ENCODE assay signal across 4 worm cellular contexts in the genomic region with DNA sequence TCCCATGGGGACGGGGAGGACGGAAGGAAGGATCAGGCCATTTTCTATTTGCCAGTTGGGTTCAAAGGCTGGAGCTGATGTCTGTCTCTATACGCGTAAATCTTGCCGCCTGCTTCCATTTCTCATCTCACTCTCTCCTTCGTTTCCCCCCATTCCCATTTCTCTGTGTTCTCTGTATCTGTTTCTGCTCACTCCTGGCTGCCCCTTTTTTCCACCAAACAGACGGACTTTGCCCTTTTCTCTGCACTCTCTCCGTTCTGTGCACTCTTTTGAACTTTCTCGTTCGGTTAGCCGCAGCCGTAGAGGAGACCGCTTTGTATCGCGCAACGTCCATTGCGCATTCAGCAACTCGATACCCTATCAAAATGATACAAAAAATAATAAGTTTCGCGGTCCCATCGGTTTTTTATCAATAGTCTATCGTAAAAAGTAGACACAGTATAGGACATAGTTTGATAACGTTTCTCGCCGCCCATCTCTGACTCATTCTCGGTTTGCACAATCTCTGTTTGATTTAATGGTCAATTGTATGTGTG.
TF ChIP-seq lines count a peak whose summit lies in the region.

No protein-coding gene starts in this region.

TF ChIP-seq in whole organism, L2 larva, 48 proteins besides CTCF, POLR2A, EP300 and RAD21 (continues in another document):
- TF ChIP-seq R02D3.7 (tag; optimal IDR thresholded peaks at IDR 0.05; lab: Kevin White, UChicago) (no peak), nhr-129 (tag; optimal IDR thresholded peaks at IDR 0.05; lab: Kevin White, UChicago) (peak; percentile 82), lsy-2 (tag; optimal IDR thresholded peaks at IDR 0.05; lab: Kevin White, UChicago) (peak; percentile 11 to 47), sma-3 (GFP tag; optimal IDR thresholded peaks at IDR 0.05; lab: Kevin White, UChicago) (peak; percentile 50), ztf-4 (tag; optimal IDR thresholded peaks at IDR 0.05; lab: Kevin White, UChicago) (no peak), peb-1 (tag; optimal IDR thresholded peaks at IDR 0.05; lab: Kevin White, UChicago) (no peak), blmp-1 (tag; optimal IDR thresholded peaks at IDR 0.05; lab: Kevin White, UChicago; ENCODE audit: insufficient read depth) (peak; percentile 49), crh-2 (tag; optimal IDR thresholded peaks at IDR 0.05; lab: Kevin White, UChicago) (peak; percentile 22), unc-55 (GFP tag; optimal IDR thresholded peaks at IDR 0.05; lab: Kevin White, UChicago) (peak; percentile 49), nhr-11 (tag; optimal IDR thresholded peaks at IDR 0.05; lab: Kevin White, UChicago) (peak; percentile 14), nhr-77 (tag; optimal IDR thresholded peaks at IDR 0.05; lab: Kevin White, UChicago) (no peak), snpc-4 (tag; optimal IDR thresholded peaks at IDR 0.05; lab: Kevin White, UChicago) (no peak), lin-13 (GFP tag; optimal IDR thresholded peaks at IDR 0.05; lab: Kevin White, UChicago) (peak; percentile 44), nhr-237 (tag; optimal IDR thresholded peaks at IDR 0.05; lab: Kevin White, UChicago) (no peak), mbf-1 (tag; optimal IDR thresholded peaks at IDR 0.05; lab: Kevin White, UChicago) (no peak), ceh-16 (tag; optimal IDR thresholded peaks at IDR 0.05; lab: Kevin White, UChicago) (peak; percentile 12), ama-1 (optimal IDR thresholded peaks at IDR 0.05; lab: Kevin White, UChicago) (no peak), Y55F3AM.14 (GFP tag; optimal IDR thresholded peaks at IDR 0.05; lab: Kevin White, UChicago) (peak; percentile 28), dmd-4 (tag; optimal IDR thresholded peaks at IDR 0.05; lab: Kevin White, UChicago) (no peak), zag-1 (tag; optimal IDR thresholded peaks at IDR 0.05; lab: Kevin White, UChicago) (peak; percentile 60), ztf-11 (tag; optimal IDR thresholded peaks at IDR 0.05; lab: Kevin White, UChicago) (no peak), alr-1 (tag; optimal IDR thresholded peaks at IDR 0.05; lab: Kevin White, UChicago) (no peak)

TF ChIP-seq in whole organism, L4 larva, 104 proteins besides CTCF, POLR2A, EP300 and RAD21 (continues in another document):
- TF ChIP-seq pha-4 (GFP tag; IDR thresholded peaks at IDR 0.05; lab: Robert Waterston, UW) (no peak), pha-4 (tag; optimal IDR thresholded peaks at IDR 0.05; lab: Kevin White, UChicago) (no peak), zip-11 (GFP tag; IDR thresholded peaks at IDR 0.05; lab: Robert Waterston, UW) (no peak), F49E8.2 (tag; optimal IDR thresholded peaks at IDR 0.05; lab: Kevin White, UChicago; ENCODE audit: borderline replicate concordance) (no peak), ceh-20 (GFP tag; IDR thresholded peaks at IDR 0.05; lab: Robert Waterston, UW) (no peak), mep-1 (tag; optimal IDR thresholded peaks at IDR 0.05; lab: Kevin White, UChicago) (peak; percentile 71), nhr-42 (GFP tag; IDR thresholded peaks at IDR 0.05; lab: Robert Waterston, UW) (0 out of 2 replicates have a peak, but pooled peaks have one; percentile 43), daf-16 (GFP tag; optimal IDR thresholded peaks at IDR 0.05; lab: Kevin White, UChicago) (peak in 1 of 2 experiments; percentile 43), daf-16 (tag; optimal IDR thresholded peaks at IDR 0.05; lab: Kevin White, UChicago) (peak; percentile 18), ama-1 (optimal IDR thresholded peaks at IDR 0.05; lab: Kevin White, UChicago) (no peak), daf-8 (GFP tag; IDR thresholded peaks at IDR 0.05; lab: Robert Waterston, UW) (no peak), ceh-82 (tag; optimal IDR thresholded peaks at IDR 0.05; lab: Kevin White, UChicago) (no peak), daf-19 (GFP tag; conservative IDR thresholded peaks at IDR 0.05; lab: Robert Waterston, UW) (no peak), nhr-10 (tag; optimal IDR thresholded peaks at IDR 0.05; lab: Kevin White, UChicago) (no peak), hlh-30 (tag; optimal IDR thresholded peaks at IDR 0.05; lab: Kevin White, UChicago; ENCODE audit: insufficient read depth) (peak; percentile 16), snpc-1.2 (GFP tag; IDR thresholded peaks at IDR 0.05; lab: Robert Waterston, UW) (no peak), skn-1 (tag; optimal IDR thresholded peaks at IDR 0.05; lab: Kevin White, UChicago) (no peak), duxl-1 (tag; optimal IDR thresholded peaks at IDR 0.05; lab: Kevin White, UChicago; ENCODE audit: poor library complexity) (no peak), tra-1 (GFP tag; IDR thresholded peaks at IDR 0.05; lab: Robert Waterston, UW) (no peak), vab-7 (GFP tag; IDR thresholded peaks at IDR 0.05; lab: Robert Waterston, UW) (no peak), nhr-28 (tag; optimal IDR thresholded peaks at IDR 0.05; lab: Kevin White, UChicago) (peak; percentile 89), hmg-1.1 (GFP tag; IDR thresholded peaks at IDR 0.05; lab: Robert Waterston, UW) (peak; percentile 80)

TF ChIP-seq in whole organism, late embryonic, 69 proteins besides CTCF, POLR2A, EP300 and RAD21 (continues in another document):
- peak; percentile 28 for TF ChIP-seq ceh-30 (tag; optimal IDR thresholded peaks at IDR 0.05; lab: Kevin White, UChicago)
- no peak for TF ChIP-seq ceh-45 (GFP tag; IDR thresholded peaks at IDR 0.05; lab: Robert Waterston, UW)
- peak; percentile 75 for TF ChIP-seq ceh-18 (tag; optimal IDR thresholded peaks at IDR 0.05; lab: Kevin White, UChicago)
- peak; percentile 9 for TF ChIP-seq ceh-2 (tag; optimal IDR thresholded peaks at IDR 0.05; lab: Kevin White, UChicago)
- no peak for TF ChIP-seq dve-1 (tag; optimal IDR thresholded peaks at IDR 0.05; lab: Kevin White, UChicago)
- peak; percentile 6 for TF ChIP-seq ztf-16 (tag; optimal IDR thresholded peaks at IDR 0.05; lab: Kevin White, UChicago)
- TF ChIP-seq T23F11.4 (GFP tag; optimal IDR thresholded peaks at IDR 0.05; lab: Kevin White, UChicago): no peak
- peak; percentile 47 for TF ChIP-seq sdc-2 (tag; optimal IDR thresholded peaks at IDR 0.05; lab: Kevin White, UChicago)
- no peak for TF ChIP-seq madf-2 (tag; optimal IDR thresholded peaks at IDR 0.05; lab: Kevin White, UChicago)
- TF ChIP-seq ceh-24 (tag; optimal IDR thresholded peaks at IDR 0.05; lab: Kevin White, UChicago): no peak
- TF ChIP-seq unc-42 (tag; optimal IDR thresholded peaks at IDR 0.05; lab: Kevin White, UChicago): peak; percentile 51
- peak; percentile 50 for TF ChIP-seq ceh-14 (tag; optimal IDR thresholded peaks at IDR 0.05; lab: Kevin White, UChicago)
- peak; percentile 70 for TF ChIP-seq tbx-2 (tag; optimal IDR thresholded peaks at IDR 0.05; lab: Kevin White, UChicago)
- peak; percentile 6 for TF ChIP-seq tbx-7 (tag; optimal IDR thresholded peaks at IDR 0.05; lab: Kevin White, UChicago)
- peak; percentile 24 for TF ChIP-seq eyg-1 (tag; optimal IDR thresholded peaks at IDR 0.05; lab: Kevin White, UChicago)
- TF ChIP-seq ceh-9 (tag; optimal IDR thresholded peaks at IDR 0.05; lab: Kevin White, UChicago): no peak
- TF ChIP-seq sox-2 (GFP tag; IDR thresholded peaks at IDR 0.05; lab: Robert Waterston, UW): no peak
- TF ChIP-seq ets-4 (tag; optimal IDR thresholded peaks at IDR 0.05; lab: Kevin White, UChicago): peak; percentile 12
- TF ChIP-seq Y22D7AL.16 (tag; optimal IDR thresholded peaks at IDR 0.05; lab: Kevin White, UChicago): no peak
- peak; percentile 80 for TF ChIP-seq ceh-31 (tag; optimal IDR thresholded peaks at IDR 0.05; lab: Kevin White, UChicago)
- peak; percentile 39 for TF ChIP-seq syd-9 (tag; optimal IDR thresholded peaks at IDR 0.05; lab: Kevin White, UChicago)
- no peak for TF ChIP-seq C38D4.7 (GFP tag; optimal IDR thresholded peaks at IDR 0.05; lab: Kevin White, UChicago)
- peak; percentile 52 for TF ChIP-seq F13H6.1 (tag; optimal IDR thresholded peaks at IDR 0.05; lab: Kevin White, UChicago)
- peak; percentile 52 for TF ChIP-seq unc-55 (GFP tag; optimal IDR thresholded peaks at IDR 0.05; lab: Kevin White, UChicago)
- TF ChIP-seq hlh-8 (tag; optimal IDR thresholded peaks at IDR 0.05; lab: Kevin White, UChicago): no peak

TF ChIP-seq in whole organism, mixed stage, embryonic, 35 proteins besides CTCF, POLR2A, EP300 and RAD21 (continues in another document):
- no peak for TF ChIP-seq pha-4 (tag; optimal IDR thresholded peaks at IDR 0.05; lab: Kevin White, UChicago)
- peak; percentile 40 for TF ChIP-seq mls-2 (tag; optimal IDR thresholded peaks at IDR 0.05; lab: Kevin White, UChicago)
- no peak for TF ChIP-seq ceh-43 (GFP tag; optimal IDR thresholded peaks at IDR 0.05; lab: Kevin White, UChicago)
- no peak for TF ChIP-seq nhr-28 (tag; optimal IDR thresholded peaks at IDR 0.05; lab: Kevin White, UChicago)
- TF ChIP-seq nhr-12 (tag; optimal IDR thresholded peaks at IDR 0.05; lab: Kevin White, UChicago): no peak
- peak; percentile 5 for TF ChIP-seq ztf-11 (tag; optimal IDR thresholded peaks at IDR 0.05; lab: Kevin White, UChicago)
- peak; percentile 14 for TF ChIP-seq lsy-2 (tag; optimal IDR thresholded peaks at IDR 0.05; lab: Kevin White, UChicago)
- TF ChIP-seq nhr-237 (tag; optimal IDR thresholded peaks at IDR 0.05; lab: Kevin White, UChicago): peak; percentile 50
- peak; percentile 58 for TF ChIP-seq hlh-1 (tag; optimal IDR thresholded peaks at IDR 0.05; lab: Kevin White, UChicago)
- TF ChIP-seq unc-39 (tag; optimal IDR thresholded peaks at IDR 0.05; lab: Kevin White, UChicago): no peak
- TF ChIP-seq blmp-1 (tag; optimal IDR thresholded peaks at IDR 0.05; lab: Kevin White, UChicago): no peak
- no peak for TF ChIP-seq mab-5 (tag; optimal IDR thresholded peaks at IDR 0.05; lab: Kevin White, UChicago)
- peak; percentile 6 for TF ChIP-seq mep-1 (tag; optimal IDR thresholded peaks at IDR 0.05; lab: Kevin White, UChicago)
- peak; percentile 7 for TF ChIP-seq lin-32 (GFP tag; optimal IDR thresholded peaks at IDR 0.05; lab: Kevin White, UChicago)
- TF ChIP-seq tbx-8 (GFP tag; optimal IDR thresholded peaks at IDR 0.05; lab: Kevin White, UChicago): no peak
- no peak for TF ChIP-seq snpc-4 (tag; optimal IDR thresholded peaks at IDR 0.05; lab: Kevin White, UChicago)
- no peak for TF ChIP-seq sem-2 (GFP tag; optimal IDR thresholded peaks at IDR 0.05; lab: Kevin White, UChicago)
- peak; percentile 96 for TF ChIP-seq nhr-2 (tag; optimal IDR thresholded peaks at IDR 0.05; lab: Kevin White, UChicago)
- TF ChIP-seq elt-1 (tag; optimal IDR thresholded peaks at IDR 0.05; lab: Kevin White, UChicago; ENCODE audit: borderline replicate concordance, insufficient read depth): peak; percentile 7
- peak; percentile 92 for TF ChIP-seq ham-2 (GFP tag; optimal IDR thresholded peaks at IDR 0.05; lab: Kevin White, UChicago)
- TF ChIP-seq ces-1 (GFP tag; optimal IDR thresholded peaks at IDR 0.05; lab: Kevin White, UChicago): peak; percentile 17
- TF ChIP-seq unc-120 (tag; optimal IDR thresholded peaks at IDR 0.05; lab: Kevin White, UChicago; ENCODE audit: poor library complexity, severe bottlenecking): peak; percentile 83
- TF ChIP-seq drap-1 (GFP tag; optimal IDR thresholded peaks at IDR 0.05; lab: Kevin White, UChicago): peak; percentile 18
- no peak for TF ChIP-seq lin-13 (tag; optimal IDR thresholded peaks at IDR 0.05; lab: Kevin White, UChicago)
- TF ChIP-seq ceh-39 (tag; optimal IDR thresholded peaks at IDR 0.05; lab: Kevin White, UChicago): no peak
- no peak for TF ChIP-seq flh-1 (GFP tag; optimal IDR thresholded peaks at IDR 0.05; lab: Kevin White, UChicago)
- peak; percentile 3 for TF ChIP-seq zip-8 (tag; optimal IDR thresholded peaks at IDR 0.05; lab: Kevin White, UChicago)
